Fruit fly (Drosophila melanogaster) whole organism, embryonic: ENCODE results near the gene CG10418.

Experiments
- Aef1 ChIP-seq: fragments of 200-800 bp; sonication (Bioruptor generic); IDR thresholded peaks from 3 replicates; pipeline ENCODE4 v1.3.6; 2022; ENCODE audit warnings: missing biosample characterization, missing genetic modification characterization
- CG11504 ChIP-seq: fragments of 200-800 bp; sonication (Bioruptor generic); optimal IDR thresholded peaks from 3 replicates; lab custom pipeline; 2019; ENCODE audit warnings: missing biosample characterization, mild to moderate bottlenecking, missing genetic modification characterization, moderate library complexity
- CG18262 ChIP-seq: fragments of 200-800 bp; optimal IDR thresholded peaks from 3 replicates; lab custom pipeline; 2019; ENCODE audit warnings: missing biosample characterization, mild to moderate bottlenecking, missing genetic modification characterization, moderate library complexity
- CG18476 ChIP-seq: fragments of 200-800 bp; sonication (Bioruptor generic); optimal IDR thresholded peaks from 2 replicates; lab custom pipeline; 2016; ENCODE audit warnings: missing biosample characterization, mild to moderate bottlenecking, missing genetic modification characterization
- CG18619 ChIP-seq: fragments of 200-800 bp; sonication (Bioruptor generic); optimal IDR thresholded peaks from 3 replicates; lab custom pipeline; 2017; ENCODE audit warnings: missing biosample characterization, mild to moderate bottlenecking, missing genetic modification characterization
- CG2120 ChIP-seq: fragments of 200-800 bp; sonication (Bioruptor generic); optimal IDR thresholded peaks from 3 replicates; lab custom pipeline; 2016; ENCODE audit warnings: missing biosample characterization, missing genetic modification characterization
- CG31224 ChIP-seq: fragments of 200-800 bp; sonication (Bioruptor generic); IDR thresholded peaks from 2 replicates; pipeline ENCODE4 v1.3.6; 2022; ENCODE audit warnings: missing biosample characterization, missing genetic modification characterization
- CG31441 ChIP-seq: fragments of 200-800 bp; sonication (Bioruptor generic); IDR thresholded peaks from 2 replicates; pipeline ENCODE4 v1.3.6; 2022; ENCODE audit warnings: missing biosample characterization, missing genetic modification characterization
- CG32532 ChIP-seq: fragments of 200-800 bp; sonication (Bioruptor generic); IDR thresholded peaks from 2 replicates; pipeline ENCODE4 v1.3.6; 2022; ENCODE audit warnings: missing biosample characterization, missing genetic modification characterization
- CG5180 ChIP-seq: fragments of 200-800 bp; sonication (Bioruptor generic); optimal IDR thresholded peaks from 3 replicates; lab custom pipeline; 2017; ENCODE audit warnings: missing biosample characterization, missing genetic modification characterization, mild to moderate bottlenecking, moderate library complexity, missing genetic modification reagents
- CG6765 ChIP-seq: fragments of 200-800 bp; sonication (Bioruptor generic); optimal IDR thresholded peaks from 3 replicates; lab custom pipeline; 2017; ENCODE audit warnings: missing biosample characterization, mild to moderate bottlenecking, missing genetic modification characterization
- CG7786 ChIP-seq: fragments of 200-800 bp; sonication (Bioruptor generic); optimal IDR thresholded peaks from 2 replicates; lab custom pipeline; 2016; ENCODE audit warnings: missing biosample characterization, missing genetic modification characterization
- Dbx ChIP-seq: fragments of 200-800 bp; sonication (Bioruptor generic); IDR thresholded peaks from 3 replicates; pipeline ENCODE4 v1.3.6; 2022; ENCODE audit warnings: missing biosample characterization, missing genetic modification characterization
- Dref ChIP-seq: fragments of 200-800 bp; sonication (Bioruptor generic); IDR thresholded peaks from 2 replicates; pipeline ENCODE4 v1.3.6; 2022; ENCODE audit warnings: missing biosample characterization, missing genetic modification characterization
- Ets65A ChIP-seq: fragments of 200-800 bp; sonication (Bioruptor generic); peaks from one replicate; lab custom pipeline; 2016; ENCODE audit warnings: missing biosample characterization, missing genetic modification characterization
- Fer1 ChIP-seq: fragments of 200-800 bp; sonication (Bioruptor generic); optimal IDR thresholded peaks from 2 replicates; lab custom pipeline; 2017; ENCODE audit warnings: missing biosample characterization, mild to moderate bottlenecking, missing genetic modification characterization
- Fer3 ChIP-seq: fragments of 200-800 bp; sonication (Bioruptor generic); optimal IDR thresholded peaks from 2 replicates; lab custom pipeline; 2018; ENCODE audit warnings: missing biosample characterization, mild to moderate bottlenecking, missing genetic modification characterization, moderate library complexity
- Hey ChIP-seq: fragments of 200-800 bp; sonication (Bioruptor generic); optimal IDR thresholded peaks from 3 replicates; lab custom pipeline; 2018; ENCODE audit warnings: missing biosample characterization, mild to moderate bottlenecking, missing genetic modification characterization
- Hmr ChIP-seq: fragments of 200-800 bp; sonication (Bioruptor generic); optimal IDR thresholded peaks from 3 replicates; lab custom pipeline; 2017; ENCODE audit warnings: mild to moderate bottlenecking, missing biosample characterization, missing genetic modification reagents, missing genetic modification characterization
- Hr3 ChIP-seq: fragments of 200-800 bp; sonication (Bioruptor generic); optimal IDR thresholded peaks from 3 replicates; lab custom pipeline; 2016; ENCODE audit warnings: missing biosample characterization, missing genetic modification characterization
- MBD-R2 ChIP-seq: fragments of 200-800 bp; sonication (Bioruptor generic); IDR thresholded peaks from 2 replicates; pipeline ENCODE4 v1.3.6; 2022; ENCODE audit warnings: missing biosample characterization, missing genetic modification characterization
- Meics ChIP-seq: fragments of 200-800 bp; sonication (Bioruptor generic); optimal IDR thresholded peaks from 2 replicates; lab custom pipeline; 2017; ENCODE audit warnings: missing biosample characterization, mild to moderate bottlenecking, missing genetic modification characterization
- Ptx1 ChIP-seq: fragments of 200-800 bp; sonication (Bioruptor generic); IDR thresholded peaks from 2 replicates; pipeline ENCODE4 v1.3.6; 2022; ENCODE audit warnings: missing biosample characterization, missing genetic modification characterization
- Rfx ChIP-seq: fragments of 200-800 bp; sonication (Bioruptor generic); IDR thresholded peaks from 2 replicates; pipeline ENCODE4 v1.3.6; 2022; ENCODE audit warnings: missing biosample characterization, missing genetic modification characterization
- Spps ChIP-seq: fragments of 200-800 bp; sonication (Bioruptor generic); optimal IDR thresholded peaks from 2 replicates; lab custom pipeline; 2018; ENCODE audit warnings: missing biosample characterization, mild to moderate bottlenecking, missing genetic modification characterization
- abd-A ChIP-seq: fragments of 200-800 bp; sonication (Bioruptor generic); optimal IDR thresholded peaks from 3 replicates; lab custom pipeline; 2019; ENCODE audit warnings: missing biosample characterization, mild to moderate bottlenecking, missing genetic modification characterization, moderate library complexity
- ac ChIP-seq: fragments of 200-800 bp; sonication (Bioruptor generic); optimal IDR thresholded peaks from 3 replicates; lab custom pipeline; 2017; ENCODE audit warnings: missing biosample characterization, mild to moderate bottlenecking, missing genetic modification characterization
- az2 ChIP-seq: fragments of 200-800 bp; sonication (Bioruptor generic); optimal IDR thresholded peaks from 3 replicates; lab custom pipeline; 2016; ENCODE audit warnings: missing biosample characterization, missing genetic modification characterization
- bab2 ChIP-seq: fragments of 200-800 bp; sonication (Bioruptor generic); optimal IDR thresholded peaks from 2 replicates; lab custom pipeline; 2016; ENCODE audit warnings: missing biosample characterization, missing genetic modification characterization
- cad ChIP-seq: fragments of >200 bp; optimal IDR thresholded peaks from 2 replicates; lab custom pipeline; 2017; ENCODE audit warnings: missing biosample characterization, missing genetic modification characterization
- dmrt99B ChIP-seq: fragments of 200-800 bp; sonication (Bioruptor generic); optimal IDR thresholded peaks from 2 replicates; lab custom pipeline; 2018; ENCODE audit warnings: missing biosample characterization, mild to moderate bottlenecking, missing genetic modification characterization, moderate library complexity
- hkb ChIP-seq, 2 experiments: fragments of 200-800 bp in 1 of 2; fragments of >200 bp in 1 of 2; sonication (Bioruptor generic) in 1 of 2; IDR thresholded peaks in 1 of 2; optimal IDR thresholded peaks in 1 of 2; 2 replicates each; pipeline versions ENCODE4 v1.3.6 to Lab custom; 2017 to 2022; ENCODE audit warnings: missing biosample characterization in 1 of 2, missing genetic modification characterization in 1 of 2
- jigr1 ChIP-seq: fragments of 200-800 bp; sonication (Bioruptor generic); IDR thresholded peaks from 3 replicates; pipeline ENCODE4 v1.3.6; 2022; ENCODE audit warnings: missing biosample characterization, missing genetic modification characterization
- lilli ChIP-seq: fragments of 200-800 bp; sonication (Bioruptor generic); optimal IDR thresholded peaks from 3 replicates; lab custom pipeline; 2016; ENCODE audit warnings: missing biosample characterization, missing genetic modification characterization
- onecut ChIP-seq: fragments of 200-800 bp; sonication (Bioruptor generic); IDR thresholded peaks from 2 replicates; pipeline ENCODE4 v1.3.6; 2022; ENCODE audit warnings: missing biosample characterization, missing genetic modification characterization
- pb ChIP-seq: fragments of 200-800 bp; sonication (Bioruptor generic); optimal IDR thresholded peaks from 3 replicates; lab custom pipeline; 2016; ENCODE audit warnings: missing biosample characterization, missing genetic modification characterization
- pum ChIP-seq: fragments of 200-800 bp; sonication (Bioruptor generic); optimal IDR thresholded peaks from 2 replicates; lab custom pipeline; 2016; ENCODE audit warnings: missing biosample characterization, missing genetic modification characterization
- row ChIP-seq: fragments of 200-800 bp; sonication (Bioruptor generic); IDR thresholded peaks from 3 replicates; pipeline ENCODE4 v1.3.6; 2022; ENCODE audit warnings: missing biosample characterization, missing genetic modification characterization
- run ChIP-seq: fragments of 200-800 bp; sonication (Bioruptor generic); optimal IDR thresholded peaks from 3 replicates; lab custom pipeline; 2018; ENCODE audit warnings: missing biosample characterization, mild to moderate bottlenecking, missing genetic modification characterization
- sc ChIP-seq, 3 experiments: fragments of >200 bp in 2 of 3; fragments of 200-800 bp in 1 of 3; sonication (Bioruptor generic) in 1 of 3; optimal IDR thresholded peaks; 2 replicates in 2 of 3; 3 replicates in 1 of 3; lab custom pipeline; 2017; ENCODE audit warnings: mild to moderate bottlenecking in 1 of 3, missing biosample characterization in 1 of 3, missing genetic modification characterization in 1 of 3, missing genetic modification reagents in 1 of 3
- scrt ChIP-seq: fragments of 200-800 bp; sonication (Bioruptor generic); optimal IDR thresholded peaks from 2 replicates; lab custom pipeline; 2018; ENCODE audit warnings: missing biosample characterization, mild to moderate bottlenecking, missing genetic modification characterization, moderate library complexity
- sd ChIP-seq: fragments of 200-800 bp; sonication (Bioruptor generic); optimal IDR thresholded peaks from 3 replicates; lab custom pipeline; 2018; ENCODE audit warnings: missing biosample characterization, mild to moderate bottlenecking, missing genetic modification characterization, moderate library complexity
- sens ChIP-seq: fragments of 200-800 bp; sonication (Bioruptor generic); peaks from one replicate; lab custom pipeline; 2016; ENCODE audit warnings: missing biosample characterization, missing genetic modification characterization
- slou ChIP-seq: fragments of 200-800 bp; sonication (Bioruptor generic); optimal IDR thresholded peaks from 3 replicates; lab custom pipeline; 2016; ENCODE audit warnings: missing biosample characterization, missing genetic modification characterization
- sqz ChIP-seq: fragments of 200-800 bp; sonication (Bioruptor generic); optimal IDR thresholded peaks from 3 replicates; lab custom pipeline; 2018; ENCODE audit warnings: missing biosample characterization, mild to moderate bottlenecking, missing genetic modification characterization
- ttk ChIP-seq: fragments of 200-800 bp; sonication (Bioruptor generic); IDR thresholded peaks from 2 replicates; pipeline ENCODE4 v2.1.2; 2022; ENCODE audit warnings: missing biosample characterization, missing genetic modification characterization
- wor ChIP-seq: fragments of 200-800 bp; sonication (Bioruptor generic); IDR thresholded peaks from 2 replicates; pipeline ENCODE4 v1.3.6; 2022; ENCODE audit warnings: missing biosample characterization, missing genetic modification characterization
- zen2 ChIP-seq: fragments of 200-800 bp; sonication (Bioruptor generic); IDR thresholded peaks from 3 replicates; pipeline ENCODE4 v1.3.6; 2022; ENCODE audit warnings: missing biosample characterization, missing genetic modification characterization; ENCODE audit not compliant: partially characterized antibody

Gene CG10418

dm6 chr3L:12351440-12351839 is 15.0 kb downstream of the CG10418 start, which contains the start of gene CrzR:
CrzR (minus strand) TSS chr3L:12351544.
- TF ChIP-seq run (tag; lab: Kevin White, UChicago) (no peak), Fer3 (tag; lab: Kevin White, UChicago) (no peak), slou (GFP tag; lab: Kevin White, UChicago) (no peak), CG18476 (GFP tag; lab: Kevin White, UChicago) (peak; percentile 48), Dbx (GFP tag; lab: Robert Waterston, UW) (0 out of 3 replicates have a peak, but pooled peaks have one; percentile 11), ttk (GFP tag; lab: Robert Waterston, UW) (0 out of 2 replicates have a peak, but pooled peaks have one; percentile 8), CG5180 (GFP tag; lab: Kevin White, UChicago) (peak; percentile 97), zen2 (0 out of 3 replicates have a peak, but pooled peaks have one; percentile 31), scrt (GFP tag; lab: Kevin White, UChicago) (peak; percentile 54)
- TF ChIP-seq, all 482 proteins: peak for 6

- TF ChIP-seq Aef1 (GFP tag; lab: Robert Waterston, UW): no peak
- TF ChIP-seq CG7786 (GFP tag; lab: Kevin White, UChicago): no peak
- TF ChIP-seq Hey (tag; lab: Kevin White, UChicago): peak; percentile 93
- no peak for TF ChIP-seq sd (tag; lab: Kevin White, UChicago)
- 0 out of 2 replicates have a peak, but pooled peaks have one; percentile 6 for TF ChIP-seq Dref (GFP tag; lab: Robert Waterston, UW)
- TF ChIP-seq onecut: no peak
- TF ChIP-seq CG18619 (GFP tag; lab: Kevin White, UChicago): no peak
- 0 out of 3 replicates have a peak, but pooled peaks have one; percentile 21 for TF ChIP-seq jigr1 (GFP tag; lab: Robert Waterston, UW)
- TF ChIP-seq pb: no peak
- TF ChIP-seq pum (GFP tag; lab: Kevin White, UChicago): no peak
- no peak for TF ChIP-seq ac
- TF ChIP-seq Fer1 (GFP tag; lab: Kevin White, UChicago): no peak
- TF ChIP-seq Hr3: no peak
- TF ChIP-seq az2 (GFP tag; lab: Kevin White, UChicago): no peak
- TF ChIP-seq Spps (tag; lab: Kevin White, UChicago): no peak
- TF ChIP-seq sqz (GFP tag; lab: Kevin White, UChicago): no peak
- TF ChIP-seq abd-A (tag; lab: Kevin White, UChicago): peak; percentile 51
Measured at dm6 chr3L:12363729-12364128, 27.3 kb downstream of the CG10418 start.

- peak; percentile 33 for TF ChIP-seq CG11504
- no peak for TF ChIP-seq wor
- peak; percentile 35 for TF ChIP-seq Hmr (GFP tag; lab: Kevin White, UChicago)
- TF ChIP-seq dmrt99B (tag; lab: Kevin White, UChicago): peak; percentile 36
- peak; percentile 17 for TF ChIP-seq Meics (GFP tag; lab: Kevin White, UChicago)
- TF ChIP-seq Ets65A (GFP tag; lab: Kevin White, UChicago): no peak
- 0 out of 2 replicates have a peak, but pooled peaks have one; percentile 11 for TF ChIP-seq CG31441 (GFP tag; lab: Robert Waterston, UW)
- TF ChIP-seq sc (optimal IDR thresholded peaks at IDR 0.05; lab: Kevin White, UChicago): no peak
- TF ChIP-seq sc (GFP tag; optimal IDR thresholded peaks at IDR 0.05; lab: Kevin White, UChicago): no peak
- TF ChIP-seq CG18262 (tag; lab: Kevin White, UChicago): no peak
- peak; percentile 39; the same call in 1 of the 2 replicates for TF ChIP-seq CG32532 (GFP tag; lab: Robert Waterston, UW)
- peak; percentile 41; the same call in 1 of the 3 replicates for TF ChIP-seq row (GFP tag; lab: Robert Waterston, UW)
- TF ChIP-seq CG2120 (GFP tag; lab: Kevin White, UChicago): peak; percentile 52
- TF ChIP-seq lilli (GFP tag; lab: Kevin White, UChicago): peak; percentile 22
- no peak for TF ChIP-seq CG6765 (GFP tag; lab: Kevin White, UChicago)
- TF ChIP-seq MBD-R2 (GFP tag; lab: Robert Waterston, UW): no peak
- peak; percentile 30; the same call in 1 of the 2 replicates for TF ChIP-seq Ptx1
- TF ChIP-seq cad: no peak
- peak; percentile 17 for TF ChIP-seq bab2
- 0 out of 2 replicates have a peak, but pooled peaks have one; percentile 9 for TF ChIP-seq Rfx (GFP tag; lab: Robert Waterston, UW)
- TF ChIP-seq sens: peak; percentile 36
- TF ChIP-seq CG31224 (GFP tag; lab: Robert Waterston, UW): no peak
- TF ChIP-seq hkb (optimal IDR thresholded peaks at IDR 0.05; lab: Kevin White, UChicago): no peak
- 0 out of 2 replicates have a peak, but pooled peaks have one; percentile 33 for TF ChIP-seq hkb (GFP tag; IDR thresholded peaks at IDR 0.05; lab: Robert Waterston, UW)
Measured at dm6 chr3L:12374420-12374819, 37.9 kb downstream of the CG10418 start.
